Worm (Caenorhabditis elegans) whole organism, young adult: ENCODE data around the gene ZC373.2.

Experiments
- B0336.3 ChIP-seq: fragments of 200-800 bp; sonication (Bioruptor generic); IDR thresholded peaks from 2 replicates; pipeline ENCODE4 v1.3.6; 2022; ENCODE audit warnings: missing genetic modification characterization, missing compliant biosample characterization
- F57C9.4 ChIP-seq: sonication (generic microtip); optimal IDR thresholded peaks from 2 replicates; lab custom pipeline; 2017; ENCODE audit warnings: mild to moderate bottlenecking, missing genetic modification characterization, missing compliant biosample characterization
- ZK185.1 ChIP-seq: sonication (generic microtip); optimal IDR thresholded peaks from 2 replicates; lab custom pipeline; 2016; ENCODE audit warnings: mild to moderate bottlenecking, missing genetic modification characterization, missing compliant biosample characterization; ENCODE audit not compliant: poor library complexity, severe bottlenecking
- aptf-2 ChIP-seq: fragments of 200-800 bp; sonication (Bioruptor generic); conservative IDR thresholded peaks from 2 replicates; pipeline ENCODE4 v1.3.6; 2022; ENCODE audit warnings: missing genetic modification reagents, missing genetic modification characterization, missing compliant biosample characterization
- athp-1 ChIP-seq: sonication (generic microtip); optimal IDR thresholded peaks from 2 replicates; lab custom pipeline; 2017; ENCODE audit warnings: mild to moderate bottlenecking, missing genetic modification characterization, missing compliant biosample characterization
- ceh-79 ChIP-seq: sonication (generic microtip); optimal IDR thresholded peaks from 2 replicates; lab custom pipeline; 2017; ENCODE audit warnings: mild to moderate bottlenecking, missing genetic modification characterization, missing compliant biosample characterization
- gei-17 ChIP-seq: fragments of 200-800 bp; sonication (Bioruptor generic); optimal IDR thresholded peaks from 2 replicates; lab custom pipeline; 2018; ENCODE audit warnings: mild to moderate bottlenecking, missing genetic modification characterization, missing compliant biosample characterization
- him-1 ChIP-seq: sonication (generic microtip); optimal IDR thresholded peaks from 2 replicates; lab custom pipeline; 2016; ENCODE audit warnings: missing genotype, missing genetic modification reagents, missing genetic modification characterization, missing compliant biosample characterization
- madf-3 ChIP-seq: fragments of 200-800 bp; sonication (Bioruptor generic); IDR thresholded peaks from 2 replicates; pipeline ENCODE4 v1.3.6; 2022; ENCODE audit warnings: missing genetic modification reagents, missing genetic modification characterization, missing compliant biosample characterization
- nfya-1 ChIP-seq: sonication (generic microtip); optimal IDR thresholded peaks from 2 replicates; lab custom pipeline; 2017; ENCODE audit warnings: antibody characterized with exemption, missing compliant biosample characterization, missing genetic modification characterization, borderline replicate concordance; ENCODE audit not compliant: insufficient read depth
- pbrm-1 ChIP-seq: fragments of 200-800 bp; sonication (Bioruptor generic); IDR thresholded peaks from 2 replicates; pipeline ENCODE4 v1.3.6; 2022; ENCODE audit warnings: missing genetic modification reagents, missing genetic modification characterization, missing compliant biosample characterization
- ztf-18 ChIP-seq: sonication (generic microtip); optimal IDR thresholded peaks from 2 replicates; lab custom pipeline; 2016; ENCODE audit warnings: missing genotype, mild to moderate bottlenecking, missing genetic modification characterization, missing compliant biosample characterization

- TF ChIP-seq ztf-18 (tag; lab: Kevin White, UChicago) (no peak), aptf-2 (GFP tag; lab: Robert Waterston, UW) (no peak), ceh-79 (tag; lab: Kevin White, UChicago) (no peak), madf-3 (GFP tag; lab: Robert Waterston, UW) (no peak), gei-17 (GFP tag; lab: Kevin White, UChicago) (no peak), pbrm-1 (GFP tag; lab: Robert Waterston, UW) (no peak), nfya-1 (tag; lab: Kevin White, UChicago) (no peak), him-1 (tag; lab: Kevin White, UChicago) (no peak), ZK185.1 (no peak), F57C9.4 (tag; lab: Kevin White, UChicago) (no peak), athp-1 (tag; lab: Kevin White, UChicago) (no peak), B0336.3 (GFP tag; lab: Robert Waterston, UW) (no peak)
These were observed 36.9 kb upstream of the ZC373.2 start, which contains the start of gene flp-2 for ce11 chrX:10095145-10095544.
